Fruit fly (Drosophila melanogaster) whole organism: ENCODE measurements around the gene nAChRbeta3.

Experiments
- Dll ChIP-seq: fragments of >200 bp; optimal IDR thresholded peaks from 2 replicates; lab custom pipeline; 2017
- usp ChIP-seq: fragments of >200 bp; optimal IDR thresholded peaks from 2 replicates; lab custom pipeline; 2017; ENCODE audit warnings: missing biosample characterization, missing genetic modification characterization, mixed read lengths

DNA sequence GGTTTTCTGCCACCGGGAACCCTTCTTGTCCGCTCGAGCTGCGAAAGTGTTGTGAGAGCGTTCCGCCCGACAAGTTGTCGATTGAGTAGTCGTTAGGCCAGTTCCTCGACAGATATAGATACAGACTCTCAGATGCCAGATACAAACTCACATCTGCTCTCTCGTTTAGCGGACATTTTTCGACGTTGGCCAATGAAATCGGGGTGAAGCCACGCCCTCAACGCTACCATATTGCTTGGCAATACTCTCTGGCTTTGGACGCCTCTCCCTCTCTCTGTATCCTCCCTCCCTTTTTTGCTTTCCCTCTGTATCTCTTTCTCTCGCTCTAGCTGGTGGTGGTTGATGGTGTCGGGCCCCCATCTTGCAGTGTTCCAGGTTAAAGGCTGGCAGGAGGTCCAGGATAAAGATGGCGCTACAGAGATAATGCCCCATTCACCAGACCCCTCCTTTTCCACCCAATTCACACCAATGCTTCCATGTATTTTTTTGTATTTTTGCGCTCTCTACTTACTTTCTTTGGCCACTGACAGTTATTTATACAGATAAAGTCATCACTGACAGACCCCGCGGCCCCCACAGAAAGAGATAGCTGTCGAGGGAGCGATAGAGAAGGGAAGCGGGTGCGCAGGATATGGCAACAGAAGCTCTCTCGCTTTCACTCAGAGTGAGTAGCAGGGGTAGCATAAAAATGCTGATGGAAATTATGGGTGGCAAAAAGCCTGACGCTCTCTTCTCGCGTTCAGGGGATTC is 49.9 kb downstream of the nAChRbeta3 start, which contains the start of gene Gsc:
- no peak for TF ChIP-seq usp
- TF ChIP-seq Dll (lab: Kevin White, UChicago) = no peak
